Worm (Caenorhabditis elegans): ENCODE measurements around the gene B0250.8.

Gene B0250.8

ce11 chrV:20464778-20465177, 5.5 kb downstream of the B0250.8 start:
- TF ChIP-seq ztf-25 (GFP tag; IDR thresholded peaks at IDR 0.05) (no peak), hmg-1.2 (GFP tag; IDR thresholded peaks at IDR 0.05) (peak; percentile 78)

ce11 chrV:20460808-20461207, 9.5 kb downstream of the B0250.8 start, which contains the start of gene B0250.18:
Gene B0250.18, minus strand, starts transcription at chrV:20460908.
- no peak for TF ChIP-seq ceh-91 (GFP tag; IDR thresholded peaks at IDR 0.05)

- TF ChIP-seq F55B11.4 (tag; optimal IDR thresholded peaks at IDR 0.05; ENCODE audit: borderline replicate concordance, insufficient read depth): no peak
- TF ChIP-seq F57C9.4 (tag; optimal IDR thresholded peaks at IDR 0.05): no peak
- no peak for TF ChIP-seq ccch-3 (GFP tag; optimal IDR thresholded peaks at IDR 0.05)
- TF ChIP-seq madf-8 (GFP tag; conservative IDR thresholded peaks at IDR 0.05): no peak
- no peak for TF ChIP-seq ztf-22 (GFP tag; optimal IDR thresholded peaks at IDR 0.05)
- TF ChIP-seq K11D2.4 (GFP tag; IDR thresholded peaks at IDR 0.05): no peak
- TF ChIP-seq him-1 (tag; optimal IDR thresholded peaks at IDR 0.05): no peak
- TF ChIP-seq nhr-179 (tag; optimal IDR thresholded peaks at IDR 0.05): no peak
- no peak for TF ChIP-seq ceh-91 (GFP tag; IDR thresholded peaks at IDR 0.05)
- no peak for TF ChIP-seq gei-17 (GFP tag; optimal IDR thresholded peaks at IDR 0.05)
- no peak for TF ChIP-seq attf-5 (GFP tag; optimal IDR thresholded peaks at IDR 0.05)
- no peak for TF ChIP-seq hmg-20 (GFP tag; IDR thresholded peaks at IDR 0.05)
- no peak for TF ChIP-seq egl-18 (GFP tag; IDR thresholded peaks at IDR 0.05)
- TF ChIP-seq rec-8 (tag; optimal IDR thresholded peaks at IDR 0.05): no peak
Measured at ce11 chrV:20457155-20457554, 13.1 kb downstream of the B0250.8 start.

ce11 chrV:20455637-20456036, 14.6 kb downstream of the B0250.8 start:
- no peak for TF ChIP-seq ekl-4 (GFP tag; IDR thresholded peaks at IDR 0.05)
- peak; percentile 48 for TF ChIP-seq hmg-1.2 (GFP tag; IDR thresholded peaks at IDR 0.05)
- TF ChIP-seq snpc-4 (GFP tag; optimal IDR thresholded peaks at IDR 0.05): peak; percentile 77
- peak; percentile 85 to 96 (median 90) for TF ChIP-seq snpc-4 (tag; optimal IDR thresholded peaks at IDR 0.05)
- no peak for TF ChIP-seq repo-1 (tag; optimal IDR thresholded peaks at IDR 0.05)

ce11 chrV:20453811-20454210, 16.5 kb downstream of the B0250.8 start, which contains the start of gene srd-70:
Gene srd-70, plus strand, starts transcription at chrV:20454111.
- no peak for TF ChIP-seq lin-26 (GFP tag; IDR thresholded peaks at IDR 0.05)
- TF ChIP-seq somi-1 (GFP tag; optimal IDR thresholded peaks at IDR 0.05): no peak
- TF ChIP-seq rpc-1 (optimal IDR thresholded peaks at IDR 0.05): no peak
- no peak for TF ChIP-seq rpc-1 (tag; optimal IDR thresholded peaks at IDR 0.05)
- TF ChIP-seq dpl-1 (GFP tag; optimal IDR thresholded peaks at IDR 0.05): no peak
- TF ChIP-seq ceh-58 (GFP tag; IDR thresholded peaks at IDR 0.05): no peak
- TF ChIP-seq F22D6.2 (tag; optimal IDR thresholded peaks at IDR 0.05): no peak
- TF ChIP-seq ztf-18 (tag; optimal IDR thresholded peaks at IDR 0.05): no peak
- no peak for TF ChIP-seq pbrm-1 (GFP tag; IDR thresholded peaks at IDR 0.05)

ce11 chrV:20453084-20453483, 17.2 kb downstream of the B0250.8 start, which contains the start of gene F48F5.6:
Gene F48F5.6, minus strand, starts transcription at chrV:20453184.
- TF ChIP-seq F55B11.4 (tag; optimal IDR thresholded peaks at IDR 0.05; ENCODE audit: borderline replicate concordance, insufficient read depth) (no peak), ccch-3 (GFP tag; optimal IDR thresholded peaks at IDR 0.05) (no peak), rpc-1 (optimal IDR thresholded peaks at IDR 0.05) (no peak), rpc-1 (tag; optimal IDR thresholded peaks at IDR 0.05) (no peak), B0261.1 (tag; optimal IDR thresholded peaks at IDR 0.05) (no peak), Y56A3A.18 (GFP tag; IDR thresholded peaks at IDR 0.05) (no peak), mxl-1 (tag; optimal IDR thresholded peaks at IDR 0.05) (no peak), lir-1 (GFP tag; conservative IDR thresholded peaks at IDR 0.05) (no peak), Y79H2A.3 (GFP tag; conservative IDR thresholded peaks at IDR 0.05) (no peak), die-1 (tag; optimal IDR thresholded peaks at IDR 0.05) (no peak), chd-7 (tag; optimal IDR thresholded peaks at IDR 0.05) (no peak), snpc-3.4 (tag; optimal IDR thresholded peaks at IDR 0.05) (no peak), C17E4.6 (GFP tag; IDR thresholded peaks at IDR 0.05) (no peak), F52B5.7 (tag; optimal IDR thresholded peaks at IDR 0.05) (no peak), let-526 (GFP tag; IDR thresholded peaks at IDR 0.05) (no peak), aptf-2 (GFP tag; conservative IDR thresholded peaks at IDR 0.05) (no peak), athp-1 (tag; optimal IDR thresholded peaks at IDR 0.05) (no peak)
